Worm (Caenorhabditis elegans) whole organism, mixed stage, embryonic: ENCODE data around the gene Y53C12A.7.
A peak's percentile ranks its signal among the peaks of the same experiment; 100 is the strongest.

Experiments
- M03D4.4 ChIP-seq: sonication (generic microtip); optimal IDR thresholded peaks from 2 replicates; lab custom pipeline; 2017; ENCODE audit warnings: mild to moderate bottlenecking, missing genetic modification characterization, missing compliant biosample characterization
- bed-3 ChIP-seq: fragments of 200-800 bp; sonication (Bioruptor generic); optimal IDR thresholded peaks from 3 replicates; lab custom pipeline; 2018; ENCODE audit warnings: mild to moderate bottlenecking, missing genetic modification characterization, moderate library complexity, missing compliant biosample characterization
- blmp-1 ChIP-seq: fragments of 150-350 bp; optimal IDR thresholded peaks from 2 replicates; lab custom pipeline; 2014; ENCODE audit warnings: missing biosample characterization, missing genetic modification characterization
- ceh-39 ChIP-seq: fragments of 150-350 bp; optimal IDR thresholded peaks from 2 replicates; lab custom pipeline; 2014; ENCODE audit warnings: missing biosample characterization, missing genetic modification characterization
- ceh-43 ChIP-seq: fragments of 200-800 bp; sonication (Bioruptor generic); optimal IDR thresholded peaks from 2 replicates; lab custom pipeline; 2018; ENCODE audit warnings: mild to moderate bottlenecking, missing genetic modification characterization, moderate library complexity, missing compliant biosample characterization
- ceh-83 ChIP-seq: fragments of 200-800 bp; sonication (Bioruptor generic); optimal IDR thresholded peaks from 2 replicates; lab custom pipeline; 2018; ENCODE audit warnings: mild to moderate bottlenecking, missing genetic modification characterization, missing compliant biosample characterization
- ces-1 ChIP-seq: fragments of 150-350 bp; optimal IDR thresholded peaks from 2 replicates; lab custom pipeline; 2014; ENCODE audit warnings: missing biosample characterization, missing genetic modification reagents, missing genetic modification characterization
- cnd-1 ChIP-seq: fragments of 200-800 bp; sonication (Bioruptor generic); optimal IDR thresholded peaks from 2 replicates; lab custom pipeline; 2018; ENCODE audit warnings: mild to moderate bottlenecking, missing genetic modification characterization, missing compliant biosample characterization
- drap-1 ChIP-seq: fragments of 200-800 bp; sonication (Bioruptor generic); optimal IDR thresholded peaks from 3 replicates; lab custom pipeline; 2018; ENCODE audit warnings: mild to moderate bottlenecking, missing genetic modification characterization, missing compliant biosample characterization
- elt-1 ChIP-seq: sonication (generic microtip); optimal IDR thresholded peaks from 2 replicates; lab custom pipeline; 2017; ENCODE audit warnings: missing genetic modification characterization, mild to moderate bottlenecking, missing compliant biosample characterization, antibody characterized with exemption, moderate library complexity, borderline replicate concordance; ENCODE audit not compliant: insufficient read depth
- elt-3 ChIP-seq: fragments of 150-350 bp; optimal IDR thresholded peaks from 2 replicates; lab custom pipeline; 2014; ENCODE audit warnings: missing biosample characterization, missing genetic modification characterization
- flh-1 ChIP-seq: fragments of 200-800 bp; sonication (Bioruptor generic); optimal IDR thresholded peaks from 2 replicates; lab custom pipeline; 2018; ENCODE audit warnings: mild to moderate bottlenecking, missing genetic modification characterization, moderate library complexity, missing compliant biosample characterization
- ham-2 ChIP-seq: fragments of 200-800 bp; sonication (Bioruptor generic); optimal IDR thresholded peaks from 2 replicates; lab custom pipeline; 2018; ENCODE audit warnings: mild to moderate bottlenecking, missing genetic modification characterization, missing compliant biosample characterization
- hlh-1 ChIP-seq: fragments of 150-350 bp; optimal IDR thresholded peaks from 2 replicates; lab custom pipeline; 2014; ENCODE audit warnings: missing biosample characterization, missing genetic modification reagents, missing genetic modification characterization
- lin-13 ChIP-seq: fragments of 150-350 bp; optimal IDR thresholded peaks from 2 replicates; lab custom pipeline; 2014; ENCODE audit warnings: missing biosample characterization, missing genetic modification characterization
- lin-32 ChIP-seq: fragments of 200-800 bp; sonication (Bioruptor generic); optimal IDR thresholded peaks from 2 replicates; lab custom pipeline; 2018; ENCODE audit warnings: mild to moderate bottlenecking, missing genetic modification characterization, missing compliant biosample characterization
- lsy-2 ChIP-seq: fragments of 150-350 bp; optimal IDR thresholded peaks from 2 replicates; lab custom pipeline; 2014; ENCODE audit warnings: missing biosample characterization, missing genetic modification characterization
- mab-5 ChIP-seq: fragments of 150-350 bp; optimal IDR thresholded peaks from 2 replicates; lab custom pipeline; 2014; ENCODE audit warnings: missing biosample characterization, missing genetic modification characterization
- mep-1 ChIP-seq: fragments of 150-350 bp; optimal IDR thresholded peaks from 2 replicates; lab custom pipeline; 2017; ENCODE audit warnings: missing biosample characterization, missing genetic modification reagents, missing genetic modification characterization, inconsistent platforms
- mls-2 ChIP-seq: sonication (generic microtip); optimal IDR thresholded peaks from 2 replicates; lab custom pipeline; 2016; ENCODE audit warnings: mild to moderate bottlenecking, missing genetic modification characterization, moderate library complexity, missing compliant biosample characterization
- nhr-12 ChIP-seq: fragments of 150-350 bp; optimal IDR thresholded peaks from 2 replicates; lab custom pipeline; 2014; ENCODE audit warnings: missing biosample characterization, missing genetic modification characterization
- nhr-2 ChIP-seq: fragments of 150-350 bp; optimal IDR thresholded peaks from 2 replicates; lab custom pipeline; 2014; ENCODE audit warnings: missing biosample characterization, missing genetic modification characterization
- nhr-237 ChIP-seq: fragments of 150-350 bp; optimal IDR thresholded peaks from 2 replicates; lab custom pipeline; 2014; ENCODE audit warnings: missing biosample characterization, missing genetic modification characterization
- nhr-28 ChIP-seq: fragments of 150-350 bp; optimal IDR thresholded peaks from 2 replicates; lab custom pipeline; 2014; ENCODE audit warnings: missing biosample characterization, missing genetic modification characterization
- nhr-76 ChIP-seq: sonication (generic microtip); optimal IDR thresholded peaks from 2 replicates; lab custom pipeline; 2017; ENCODE audit warnings: missing biosample characterization, missing genetic modification characterization
- pha-4 ChIP-seq: fragments of 150-350 bp; optimal IDR thresholded peaks from 2 replicates; lab custom pipeline; 2018; ENCODE audit warnings: missing biosample characterization, missing genetic modification reagents, missing genetic modification characterization
- sem-2 ChIP-seq: fragments of 200-800 bp; sonication (Bioruptor generic); optimal IDR thresholded peaks from 2 replicates; lab custom pipeline; 2018; ENCODE audit warnings: mild to moderate bottlenecking, missing genetic modification characterization, missing compliant biosample characterization
- snpc-4 ChIP-seq: fragments of 150-350 bp; optimal IDR thresholded peaks from 2 replicates; lab custom pipeline; 2014; ENCODE audit warnings: missing biosample characterization, missing genetic modification characterization
- sptf-1 ChIP-seq: sonication (generic microtip); optimal IDR thresholded peaks from 2 replicates; lab custom pipeline; 2017; ENCODE audit warnings: mild to moderate bottlenecking, missing genetic modification characterization, moderate library complexity, missing compliant biosample characterization
- tbx-8 ChIP-seq: fragments of 200-800 bp; sonication (Bioruptor generic); optimal IDR thresholded peaks from 2 replicates; lab custom pipeline; 2018; ENCODE audit warnings: mild to moderate bottlenecking, missing genetic modification characterization, moderate library complexity, missing compliant biosample characterization
- unc-120 ChIP-seq: sonication (generic microtip); optimal IDR thresholded peaks from 2 replicates; lab custom pipeline; 2017; ENCODE audit warnings: missing genetic modification characterization, missing compliant biosample characterization; ENCODE audit not compliant: poor library complexity, severe bottlenecking
- unc-39 ChIP-seq: fragments of 150-350 bp; optimal IDR thresholded peaks from 2 replicates; lab custom pipeline; 2014; ENCODE audit warnings: missing biosample characterization, missing genetic modification characterization
- unc-62 ChIP-seq: fragments of 150-350 bp; optimal IDR thresholded peaks from 2 replicates; lab custom pipeline; 2014; ENCODE audit warnings: missing biosample characterization, missing genetic modification reagents, missing genetic modification characterization
- zip-8 ChIP-seq: fragments of 150-350 bp; optimal IDR thresholded peaks from 2 replicates; lab custom pipeline; 2014; ENCODE audit warnings: missing biosample characterization, missing genetic modification characterization
- ztf-11 ChIP-seq: fragments of 150-350 bp; optimal IDR thresholded peaks from 2 replicates; lab custom pipeline; 2014; ENCODE audit warnings: missing biosample characterization, missing genetic modification characterization

Y53C12A.7 gene

ce11 chrII:9713083-9713482 is 12.7 kb downstream of the Y53C12A.7 start:
- TF ChIP-seq M03D4.4 (no peak), ceh-83 (GFP tag; lab: Kevin White, UChicago) (peak; percentile 55), ces-1 (no peak), nhr-2 (no peak), pha-4 (tag; lab: Kevin White, UChicago) (no peak)

- TF ChIP-seq unc-120 (peak; percentile 51), unc-62 (GFP tag; lab: Kevin White, UChicago) (no peak), pha-4 (tag; lab: Kevin White, UChicago) (peak; percentile 78), nhr-2 (no peak), ceh-43 (GFP tag; lab: Kevin White, UChicago) (no peak), cnd-1 (no peak), nhr-12 (no peak), unc-39 (tag; lab: Kevin White, UChicago) (no peak), snpc-4 (tag; lab: Kevin White, UChicago) (no peak), drap-1 (GFP tag; lab: Kevin White, UChicago) (peak; percentile 48), blmp-1 (tag; lab: Kevin White, UChicago) (no peak), mls-2 (tag; lab: Kevin White, UChicago) (peak; percentile 47), flh-1 (GFP tag; lab: Kevin White, UChicago) (no peak), nhr-237 (tag; lab: Kevin White, UChicago) (peak; percentile 79), hlh-1 (tag; lab: Kevin White, UChicago) (peak; percentile 20), elt-1 (tag; lab: Kevin White, UChicago) (no peak), lin-32 (GFP tag; lab: Kevin White, UChicago) (no peak), zip-8 (tag; lab: Kevin White, UChicago) (no peak), nhr-28 (no peak), lin-13 (tag; lab: Kevin White, UChicago) (peak; percentile 80), nhr-76 (tag; lab: Kevin White, UChicago) (no peak), ceh-39 (tag; lab: Kevin White, UChicago) (peak; percentile 45), M03D4.4 (no peak), mep-1 (tag; lab: Kevin White, UChicago) (peak; percentile 75), elt-3 (tag; lab: Kevin White, UChicago) (no peak), sptf-1 (tag; lab: Kevin White, UChicago) (no peak), tbx-8 (no peak), lsy-2 (tag; lab: Kevin White, UChicago) (peak; percentile 89), sem-2 (no peak), ham-2 (GFP tag; lab: Kevin White, UChicago) (no peak), ztf-11 (tag; lab: Kevin White, UChicago) (no peak), ceh-83 (GFP tag; lab: Kevin White, UChicago) (no peak), ces-1 (peak; percentile 58), bed-3 (no peak), mab-5 (tag; lab: Kevin White, UChicago) (no peak)
- TF ChIP-seq, all 35 proteins: peak for 11
Measured at ce11 chrII:9716417-9717039, 16.2 kb downstream of the Y53C12A.7 start, which contains the start of gene wee-1.3. Gene wee-1.3 (minus strand): TSS chrII:9716467.

ce11 chrII:9717904-9718303 is 17.6 kb downstream of the Y53C12A.7 start, which contains the start of gene Y53C12A.6:
Gene Y53C12A.6 (minus strand): TSS chrII:9718004.
- TF ChIP-seq unc-120 (no peak), drap-1 (GFP tag; lab: Kevin White, UChicago) (no peak), lin-32 (GFP tag; lab: Kevin White, UChicago) (no peak), unc-62 (GFP tag; lab: Kevin White, UChicago) (no peak), M03D4.4 (no peak), ces-1 (no peak), zip-8 (tag; lab: Kevin White, UChicago) (no peak), elt-3 (tag; lab: Kevin White, UChicago) (no peak), nhr-2 (no peak), blmp-1 (tag; lab: Kevin White, UChicago) (no peak), snpc-4 (tag; lab: Kevin White, UChicago) (no peak), elt-1 (tag; lab: Kevin White, UChicago) (no peak), unc-39 (tag; lab: Kevin White, UChicago) (no peak), mls-2 (tag; lab: Kevin White, UChicago) (no peak), mep-1 (tag; lab: Kevin White, UChicago) (no peak), nhr-28 (no peak), tbx-8 (no peak)
